Worm (Caenorhabditis elegans): ENCODE measurements around the gene srbc-8.

Gene srbc-8

DNA sequence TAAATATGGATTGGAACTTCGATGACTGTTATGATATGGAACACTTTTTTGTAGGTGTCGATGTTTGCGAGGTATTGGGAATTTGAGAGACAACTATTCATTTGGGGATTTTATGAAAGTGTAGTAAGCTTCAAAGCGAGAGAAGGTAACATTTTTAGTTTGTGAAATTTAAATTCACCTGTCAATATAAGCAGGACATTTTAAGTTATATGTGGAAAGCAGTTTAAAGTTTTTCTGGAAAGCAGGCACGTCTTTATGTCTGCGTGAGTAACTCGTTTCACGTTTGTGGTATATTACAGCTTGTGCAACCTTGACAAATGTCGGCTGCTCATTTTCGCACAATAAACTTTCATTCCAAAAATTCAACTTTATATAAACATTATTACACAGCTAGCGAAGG is 19.4 kb upstream of the srbc-8 start, which contains the start of gene srh-229:
TSS of gene srh-229 (minus strand) at position 101 of the 400 bp plus-strand sequence.
- TF ChIP-seq lin-13 (GFP tag; optimal IDR thresholded peaks at IDR 0.05), result no peak
- no peak for TF ChIP-seq skn-1 (tag; optimal IDR thresholded peaks at IDR 0.05)
- no peak for TF ChIP-seq aly-2 (tag; optimal IDR thresholded peaks at IDR 0.05)
- TF ChIP-seq nhr-25 (tag; optimal IDR thresholded peaks at IDR 0.05), result no peak

ce11 chrV:7501194-7501593 is 16.3 kb upstream of the srbc-8 start:
- TF ChIP-seq nhr-11 (tag; optimal IDR thresholded peaks at IDR 0.05) (no peak), gmeb-1 (tag; optimal IDR thresholded peaks at IDR 0.05) (no peak), sem-4 (tag; optimal IDR thresholded peaks at IDR 0.05) (no peak), F13H6.1 (tag; optimal IDR thresholded peaks at IDR 0.05) (no peak), skn-1 (tag; optimal IDR thresholded peaks at IDR 0.05) (no peak), ztf-1 (GFP tag; conservative IDR thresholded peaks at IDR 0.05) (no peak), zag-1 (tag; optimal IDR thresholded peaks at IDR 0.05) (no peak), nhr-25 (tag; optimal IDR thresholded peaks at IDR 0.05) (no peak), lin-13 (GFP tag; optimal IDR thresholded peaks at IDR 0.05) (no peak), lin-11 (tag; optimal IDR thresholded peaks at IDR 0.05) (no peak), lsy-2 (tag; optimal IDR thresholded peaks at IDR 0.05) (no peak), elt-3 (tag; optimal IDR thresholded peaks at IDR 0.05) (no peak), sma-3 (GFP tag; optimal IDR thresholded peaks at IDR 0.05) (no peak), nhr-23 (tag; optimal IDR thresholded peaks at IDR 0.05) (no peak)

- TF ChIP-seq sem-4 (tag; optimal IDR thresholded peaks at IDR 0.05), result no peak
Measured at ce11 chrV:7497440-7497839, 12.5 kb upstream of the srbc-8 start, which contains the start of gene srh-79. Gene srh-79 (plus strand): TSS chrV:7497740.

- TF ChIP-seq ztf-1 (GFP tag; conservative IDR thresholded peaks at IDR 0.05) (no peak), nhr-129 (tag; optimal IDR thresholded peaks at IDR 0.05) (no peak), nhr-10 (tag; optimal IDR thresholded peaks at IDR 0.05) (no peak), nhr-6 (tag; optimal IDR thresholded peaks at IDR 0.05) (no peak), unc-55 (GFP tag; optimal IDR thresholded peaks at IDR 0.05) (no peak), nhr-25 (tag; optimal IDR thresholded peaks at IDR 0.05) (no peak), peb-1 (tag; optimal IDR thresholded peaks at IDR 0.05) (no peak), blmp-1 (tag; optimal IDR thresholded peaks at IDR 0.05; ENCODE audit: insufficient read depth) (no peak), elt-3 (tag; optimal IDR thresholded peaks at IDR 0.05) (no peak), lin-39 (tag; optimal IDR thresholded peaks at IDR 0.05) (no peak), nhr-237 (tag; optimal IDR thresholded peaks at IDR 0.05) (no peak), sma-9 (GFP tag; optimal IDR thresholded peaks at IDR 0.05) (no peak), sma-9 (tag; optimal IDR thresholded peaks at IDR 0.05) (no peak), F13H6.1 (tag; optimal IDR thresholded peaks at IDR 0.05) (no peak), ceh-82 (tag; optimal IDR thresholded peaks at IDR 0.05) (no peak)
Measured at ce11 chrV:7495189-7495588, 10.3 kb upstream of the srbc-8 start, which contains the start of gene srbc-11. Gene srbc-11 (minus strand): TSS chrV:7495289.

ce11 chrV:7492924-7493323 is 8.0 kb upstream of the srbc-8 start, which contains the start of gene srbc-10:
Gene srbc-10 (minus strand): TSS chrV:7493024.
- no peak for TF ChIP-seq nhr-12 (tag; optimal IDR thresholded peaks at IDR 0.05)
- no peak for TF ChIP-seq nhr-129 (tag; optimal IDR thresholded peaks at IDR 0.05)
- TF ChIP-seq mdl-1 (tag; optimal IDR thresholded peaks at IDR 0.05), result no peak
- TF ChIP-seq blmp-1 (tag; optimal IDR thresholded peaks at IDR 0.05; ENCODE audit: insufficient read depth), result no peak
- no peak for TF ChIP-seq Y55F3AM.14 (GFP tag; optimal IDR thresholded peaks at IDR 0.05)
- no peak for TF ChIP-seq unc-62 (GFP tag; optimal IDR thresholded peaks at IDR 0.05)
- no peak for TF ChIP-seq elt-3 (tag; optimal IDR thresholded peaks at IDR 0.05)
- no peak for TF ChIP-seq lin-11 (tag; optimal IDR thresholded peaks at IDR 0.05)
- TF ChIP-seq ceh-16 (tag; optimal IDR thresholded peaks at IDR 0.05), result no peak
- TF ChIP-seq elt-1 (tag; optimal IDR thresholded peaks at IDR 0.05), result no peak

DNA sequence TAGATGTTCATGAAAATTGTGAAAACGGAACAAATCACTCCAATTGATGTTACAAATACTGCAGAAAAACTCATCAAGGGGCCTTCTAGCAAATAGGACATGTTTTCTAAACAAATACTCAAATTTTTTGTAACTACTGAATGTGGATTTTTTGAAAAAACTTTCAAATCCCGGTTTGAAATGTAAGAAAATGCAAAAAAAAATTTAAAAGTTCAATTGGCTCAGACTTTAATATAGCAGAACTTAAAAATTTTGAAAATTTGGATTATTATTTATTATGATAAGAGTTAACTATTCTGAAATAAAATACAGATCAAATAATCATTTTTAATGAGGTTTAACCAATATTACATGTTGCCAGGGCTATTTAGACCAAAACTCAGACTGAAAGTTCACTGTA is 5.4 kb upstream of the srbc-8 start, which contains the start of gene srbc-9:
TSS of gene srbc-9 (minus strand) at position 101 of the 400 bp plus-strand sequence.
- TF ChIP-seq mbf-1 (tag; optimal IDR thresholded peaks at IDR 0.05), result no peak
- no peak for TF ChIP-seq aly-2 (tag; optimal IDR thresholded peaks at IDR 0.05)
- TF ChIP-seq ceh-16 (tag; optimal IDR thresholded peaks at IDR 0.05), result no peak
- no peak for TF ChIP-seq nhr-25 (tag; optimal IDR thresholded peaks at IDR 0.05)
- TF ChIP-seq mab-5 (tag; optimal IDR thresholded peaks at IDR 0.05), result no peak
